Fruit fly (Drosophila melanogaster): ENCODE measurements around the gene CG46512.
"Not testable (repeated sequence)": the region's sequence is repeated elsewhere in the genome, so short reads cannot be mapped to it uniquely, and the experiment has no call there.

The CG46512 gene

DNA sequence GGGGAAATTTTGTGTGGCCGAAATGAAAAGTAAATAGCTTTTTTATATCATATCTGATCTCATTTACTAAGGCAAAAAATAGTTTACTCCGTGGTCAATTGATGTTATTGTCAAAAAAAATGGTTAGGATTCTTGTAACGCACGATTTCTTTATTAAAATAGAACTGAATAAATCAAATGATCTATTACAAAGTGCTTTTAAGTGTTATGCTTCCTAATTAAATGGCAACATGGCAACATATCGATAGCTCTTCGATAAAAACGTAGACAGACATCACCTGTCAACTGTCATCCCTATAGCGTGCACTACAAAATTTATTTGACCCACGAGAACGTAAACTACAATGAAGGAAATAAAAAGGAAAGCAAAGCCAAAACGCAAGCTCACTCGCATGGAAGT is at the start of gene CG46512:
TSS of gene CG46512 (plus strand) at position 301 of the 400 bp plus-strand sequence.
- TF ChIP-seq h (GFP tag; optimal IDR thresholded peaks at IDR 0.05); sage (GFP tag; optimal IDR thresholded peaks at IDR 0.05); pan (optimal IDR thresholded peaks at IDR 0.05): not testable (repeated sequence)

DNA sequence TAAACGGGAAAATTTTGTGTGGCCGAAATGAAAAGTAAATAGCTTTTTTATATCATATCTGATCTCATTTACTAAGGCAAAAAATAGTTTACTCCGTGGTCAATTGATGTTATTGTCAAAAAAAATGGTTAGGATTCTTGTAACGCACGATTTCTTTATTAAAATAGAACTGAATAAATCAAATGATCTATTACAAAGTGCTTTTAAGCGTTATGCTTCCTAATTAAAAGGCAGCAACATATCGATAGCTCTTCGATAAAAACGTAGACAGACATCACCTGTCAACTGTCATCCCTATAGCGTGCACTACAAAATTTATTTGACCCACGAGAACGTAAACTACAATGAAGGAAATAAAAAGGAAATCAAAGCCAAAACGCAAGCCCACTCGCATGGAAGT is 44.4 kb upstream of the CG46512 start, which contains the start of gene CG40813:
TSS of gene CG40813 (plus strand) at position 301 of the 400 bp plus-strand sequence.
- TF ChIP-seq tai, woc, Abd-B (GFP tag; optimal IDR thresholded peaks at IDR 0.05): not testable (repeated sequence)

DNA sequence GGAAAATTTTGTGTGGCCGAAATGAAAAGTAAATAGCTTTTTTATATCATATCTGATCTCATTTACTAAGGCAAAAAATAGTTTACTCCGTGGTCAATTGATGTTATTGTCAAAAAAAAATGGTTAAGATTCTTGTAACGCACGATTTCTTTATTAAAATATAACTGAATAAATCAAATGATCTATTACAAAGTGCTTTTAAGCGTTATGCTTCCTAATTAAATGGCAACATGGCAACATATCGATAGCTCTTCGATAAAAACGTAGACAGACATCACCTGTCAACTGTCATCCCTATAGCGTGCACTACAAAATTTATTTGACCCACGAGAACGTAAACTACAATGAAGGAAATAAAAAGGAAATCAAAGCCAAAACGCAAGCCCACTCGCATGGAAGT is 39.7 kb upstream of the CG46512 start, which contains the start of gene CG46504:
TSS of gene CG46504 (plus strand) at position 301 of the 400 bp plus-strand sequence.
- not testable (repeated sequence) for TF ChIP-seq brk (GFP tag; optimal IDR thresholded peaks at IDR 0.05); Hr78 (GFP tag; optimal IDR thresholded peaks at IDR 0.05); dsf (GFP tag; optimal IDR thresholded peaks at IDR 0.05; ENCODE audit: borderline replicate concordance)

DNA sequence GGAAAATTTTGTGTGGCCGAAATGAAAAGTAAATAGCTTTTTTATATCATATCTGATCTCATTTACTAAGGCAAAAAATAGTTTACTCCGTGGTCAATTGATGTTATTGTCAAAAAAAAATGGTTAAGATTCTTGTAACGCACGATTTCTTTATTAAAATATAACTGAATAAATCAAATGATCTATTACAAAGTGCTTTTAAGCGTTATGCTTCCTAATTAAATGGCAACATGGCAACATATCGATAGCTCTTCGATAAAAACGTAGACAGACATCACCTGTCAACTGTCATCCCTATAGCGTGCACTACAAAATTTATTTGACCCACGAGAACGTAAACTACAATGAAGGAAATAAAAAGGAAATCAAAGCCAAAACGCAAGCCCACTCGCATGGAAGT is 34.6 kb upstream of the CG46512 start, which contains the start of gene CG46505:
TSS of gene CG46505 (plus strand) at position 301 of the 400 bp plus-strand sequence.
- TF ChIP-seq fru (GFP tag; optimal IDR thresholded peaks at IDR 0.05); lola (GFP tag; optimal IDR thresholded peaks at IDR 0.05); Hr83 (GFP tag; optimal IDR thresholded peaks at IDR 0.05; ENCODE audit: poor library complexity, severe bottlenecking): not testable (repeated sequence)

DNA sequence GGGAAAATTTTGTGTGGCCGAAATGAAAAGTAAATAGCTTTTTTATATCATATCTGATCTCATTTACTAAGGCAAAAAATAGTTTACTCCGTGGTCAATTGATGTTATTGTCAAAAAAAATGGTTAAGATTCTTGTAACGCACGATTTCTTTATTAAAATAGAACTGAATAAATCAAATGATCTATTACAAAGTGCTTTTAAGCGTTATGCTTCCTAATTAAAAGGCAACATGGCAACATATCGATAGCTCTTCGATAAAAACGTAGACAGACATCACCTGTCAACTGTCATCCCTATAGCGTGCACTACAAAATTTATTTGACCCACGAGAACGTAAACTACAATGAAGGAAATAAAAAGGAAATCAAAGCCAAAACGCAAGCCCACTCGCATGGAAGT is 29.6 kb upstream of the CG46512 start, which contains the start of gene CG46506:
TSS of gene CG46506 (plus strand) at position 301 of the 400 bp plus-strand sequence.
- not testable (repeated sequence) for TF ChIP-seq h, psq, woc (GFP tag; optimal IDR thresholded peaks at IDR 0.05)

DNA sequence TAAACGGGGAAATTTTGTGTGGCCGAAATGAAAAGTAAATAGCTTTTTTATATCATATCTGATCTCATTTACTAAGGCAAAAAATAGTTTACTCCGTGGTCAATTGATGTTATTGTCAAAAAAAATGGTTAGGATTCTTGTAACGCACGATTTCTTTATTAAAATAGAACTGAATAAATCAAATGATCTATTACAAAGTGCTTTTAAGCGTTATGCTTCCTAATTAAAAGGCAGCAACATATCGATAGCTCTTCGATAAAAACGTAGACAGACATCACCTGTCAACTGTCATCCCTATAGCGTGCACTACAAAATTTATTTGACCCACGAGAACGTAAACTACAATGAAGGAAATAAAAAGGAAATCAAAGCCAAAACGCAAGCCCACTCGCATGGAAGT is 24.5 kb upstream of the CG46512 start, which contains the start of gene CG46507:
TSS of gene CG46507 (plus strand) at position 301 of the 400 bp plus-strand sequence.
- TF ChIP-seq lola, Hr78, Hnf4 (GFP tag; optimal IDR thresholded peaks at IDR 0.05): not testable (repeated sequence)

DNA sequence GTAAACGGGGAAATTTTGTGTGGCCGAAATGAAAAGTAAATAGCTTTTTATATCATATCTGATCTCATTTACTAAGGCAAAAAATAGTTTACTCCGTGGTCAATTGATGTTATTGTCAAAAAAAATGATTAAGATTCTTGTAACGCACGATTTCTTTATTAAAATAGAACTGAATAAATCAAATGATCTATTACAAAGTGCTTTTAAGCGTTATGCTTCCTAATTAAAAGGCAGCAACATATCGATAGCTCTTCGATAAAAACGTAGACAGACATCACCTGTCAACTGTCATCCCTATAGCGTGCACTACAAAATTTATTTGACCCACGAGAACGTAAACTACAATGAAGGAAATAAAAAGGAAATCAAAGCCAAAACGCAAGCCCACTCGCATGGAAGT is 19.8 kb upstream of the CG46512 start, which contains the start of gene CG46508:
TSS of gene CG46508 (plus strand) at position 301 of the 400 bp plus-strand sequence.
- TF ChIP-seq OdsH, CG32264, dmrt93B (GFP tag; optimal IDR thresholded peaks at IDR 0.05): not testable (repeated sequence)

DNA sequence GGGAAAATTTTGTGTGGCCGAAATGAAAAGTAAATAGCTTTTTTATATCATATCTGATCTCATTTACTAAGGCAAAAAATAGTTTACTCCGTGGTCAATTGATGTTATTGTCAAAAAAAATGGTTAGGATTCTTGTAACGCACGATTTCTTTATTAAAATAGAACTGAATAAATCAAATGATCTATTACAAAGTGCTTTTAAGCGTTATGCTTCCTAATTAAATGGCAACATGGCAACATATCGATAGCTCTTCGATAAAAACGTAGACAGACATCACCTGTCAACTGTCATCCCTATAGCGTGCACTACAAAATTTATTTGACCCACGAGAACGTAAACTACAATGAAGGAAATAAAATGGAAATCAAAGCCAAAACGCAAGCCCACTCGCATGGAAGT is 14.8 kb upstream of the CG46512 start, which contains the start of gene CG46509:
TSS of gene CG46509 (plus strand) at position 301 of the 400 bp plus-strand sequence.
- TF ChIP-seq rgr, usp, ey (GFP tag; optimal IDR thresholded peaks at IDR 0.05): not testable (repeated sequence)

DNA sequence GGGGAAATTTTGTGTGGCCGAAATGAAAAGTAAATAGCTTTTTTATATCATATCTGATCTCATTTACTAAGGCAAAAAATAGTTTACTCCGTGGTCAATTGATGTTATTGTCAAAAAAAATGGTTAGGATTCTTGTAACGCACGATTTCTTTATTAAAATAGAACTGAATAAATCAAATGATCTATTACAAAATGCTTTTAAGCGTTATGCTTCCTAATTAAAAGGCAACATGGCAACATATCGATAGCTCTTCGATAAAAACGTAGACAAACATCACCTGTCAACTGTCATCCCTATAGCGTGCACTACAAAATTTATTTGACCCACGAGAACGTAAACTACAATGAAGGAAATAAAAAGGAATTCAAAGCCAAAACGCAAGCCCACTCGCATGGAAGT is 10.0 kb upstream of the CG46512 start, which contains the start of gene CG46510:
TSS of gene CG46510 (plus strand) at position 301 of the 400 bp plus-strand sequence.
- TF ChIP-seq GATAd, lola, Sp1 (GFP tag; optimal IDR thresholded peaks at IDR 0.05): not testable (repeated sequence)
